Fruit fly (Drosophila melanogaster) Kc167 (cell line): Measurements from ENCODE around the gene CG8461.

Source experiments
- Myc ChIP-seq: fragments of >200 bp; optimal IDR thresholded peaks from 2 replicates; lab custom pipeline; 2017; ENCODE audit warnings: missing external identifiers
- Sin3A ChIP-seq: fragments of >200 bp; optimal IDR thresholded peaks from 2 replicates; lab custom pipeline; 2018; ENCODE audit warnings: missing external identifiers
- h ChIP-seq: fragments of >200 bp; optimal IDR thresholded peaks from 3 replicates; lab custom pipeline; 2018; ENCODE audit warnings: missing external identifiers
- insv ChIP-seq: fragments of >200 bp; optimal IDR thresholded peaks from 3 replicates; lab custom pipeline; 2018; ENCODE audit warnings: missing external identifiers
- psq ChIP-seq: fragments of >200 bp; optimal IDR thresholded peaks from 2 replicates; lab custom pipeline; 2017; ENCODE audit warnings: missing external identifiers
- ttk ChIP-seq: sonication (Bioruptor generic); optimal IDR thresholded peaks from 2 replicates; lab custom pipeline; 2017; ENCODE audit warnings: missing external identifiers

Gene CG8461

dm6 chr3R:14479623-14480194 is 33.7 kb downstream of the CG8461 start:
- TF ChIP-seq Sin3A (lab: Kevin White, UChicago) (no peak), insv (lab: Kevin White, UChicago) (no peak), ttk (no peak), h (lab: Kevin White, UChicago) (no peak), Myc (lab: Kevin White, UChicago) (no peak), psq (lab: Kevin White, UChicago) (no peak)

- TF ChIP-seq psq (lab: Kevin White, UChicago) (no peak), insv (lab: Kevin White, UChicago) (no peak), Myc (lab: Kevin White, UChicago) (no peak), h (lab: Kevin White, UChicago) (no peak), Sin3A (lab: Kevin White, UChicago) (no peak), ttk (no peak)
These were observed 34.9 kb downstream of the CG8461 start for dm6 chr3R:14478438-14479033.

- TF ChIP-seq Myc (lab: Kevin White, UChicago) (no peak), Sin3A (lab: Kevin White, UChicago) (no peak), ttk (no peak), psq (lab: Kevin White, UChicago) (no peak), h (lab: Kevin White, UChicago) (no peak), insv (lab: Kevin White, UChicago) (no peak)
These were observed 35.5 kb downstream of the CG8461 start for dm6 chr3R:14477877-14478437.

- no peak for TF ChIP-seq h (lab: Kevin White, UChicago)
These were observed 36.2 kb downstream of the CG8461 start for dm6 chr3R:14477085-14477762.

- TF ChIP-seq h (lab: Kevin White, UChicago) (no peak), Sin3A (lab: Kevin White, UChicago) (no peak)
These were observed 37.2 kb downstream of the CG8461 start for dm6 chr3R:14476273-14476672.

dm6 chr3R:14474073-14474722 is 39.2 kb downstream of the CG8461 start:
- TF ChIP-seq Myc (lab: Kevin White, UChicago) (no peak), insv (lab: Kevin White, UChicago) (no peak)

dm6 chr3R:14473574-14473973 is 39.9 kb downstream of the CG8461 start:
- TF ChIP-seq ttk (no peak), h (lab: Kevin White, UChicago) (no peak), psq (lab: Kevin White, UChicago) (no peak), Myc (lab: Kevin White, UChicago) (no peak)

dm6 chr3R:14472580-14473353 is 40.7 kb downstream of the CG8461 start:
- TF ChIP-seq Myc (lab: Kevin White, UChicago) (no peak), insv (lab: Kevin White, UChicago) (no peak), Sin3A (lab: Kevin White, UChicago) (no peak), ttk (no peak), psq (lab: Kevin White, UChicago) (no peak), h (lab: Kevin White, UChicago) (no peak)

dm6 chr3R:14471426-14471825 is 42.0 kb downstream of the CG8461 start:
- TF ChIP-seq Sin3A (lab: Kevin White, UChicago) (no peak), insv (lab: Kevin White, UChicago) (no peak), h (lab: Kevin White, UChicago) (no peak), psq (lab: Kevin White, UChicago) (no peak), ttk (no peak), Myc (lab: Kevin White, UChicago) (no peak)

- TF ChIP-seq ttk (no peak), Sin3A (lab: Kevin White, UChicago) (no peak)
These were observed 42.8 kb downstream of the CG8461 start for dm6 chr3R:14470630-14471029.

dm6 chr3R:14469724-14470123 is 43.7 kb downstream of the CG8461 start:
- TF ChIP-seq Sin3A (lab: Kevin White, UChicago) (no peak), h (lab: Kevin White, UChicago) (no peak), psq (lab: Kevin White, UChicago) (no peak), insv (lab: Kevin White, UChicago) (no peak), ttk (no peak), Myc (lab: Kevin White, UChicago) (no peak)
